Worm (Caenorhabditis elegans) whole organism, L1 larva: Measurements from ENCODE around the gene T13C5.6.

ENCODE experiments used
- ces-1 ChIP-seq: fragments of 150-350 bp; optimal IDR thresholded peaks from 2 replicates; lab custom pipeline; 2014; ENCODE audit warnings: missing biosample characterization, missing genetic modification reagents, missing genetic modification characterization
- efl-1 ChIP-seq, 4 experiments: fragments of 150-350 bp; optimal IDR thresholded peaks in 3 of 4; peaks in 1 of 4; 1 replicate in 1 of 4; 2 replicates in 3 of 4; lab custom pipeline; 2014; ENCODE audit warnings: missing biosample characterization in 2 of 4, missing genetic modification characterization in 2 of 4, missing genetic modification reagents in 2 of 4
- elt-2 ChIP-seq: sonication (generic microtip); optimal IDR thresholded peaks from 2 replicates; lab custom pipeline; 2016; ENCODE audit warnings: missing genetic modification characterization, mild to moderate bottlenecking, inconsistent platforms, missing compliant biosample characterization, missing genetic modification reagents

Gene T13C5.6

DNA sequence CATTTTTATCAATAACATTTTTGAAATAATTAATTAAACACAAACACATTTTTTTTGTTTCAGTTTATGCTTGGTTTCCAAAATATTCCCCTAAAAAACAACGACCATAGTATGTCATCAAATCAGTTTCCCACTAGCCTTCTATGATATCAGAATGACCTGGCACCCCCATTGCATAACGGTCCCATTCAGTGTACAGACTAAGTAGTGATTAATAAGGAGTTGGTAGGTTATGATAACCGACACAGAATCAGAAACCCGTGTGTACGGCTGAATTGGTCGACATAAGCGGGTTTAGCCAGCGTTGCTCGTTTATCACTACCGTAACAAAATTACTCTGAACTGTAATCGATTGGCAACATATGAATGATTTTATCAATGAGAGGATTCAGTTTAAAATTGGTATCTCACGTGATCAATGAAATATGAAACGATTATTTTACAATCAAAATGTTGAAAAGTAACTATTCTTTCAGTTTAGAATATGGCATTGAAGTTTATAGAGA lies 50.0 kb downstream of the T13C5.6 start:
- no peak for TF ChIP-seq ces-1 (GFP tag; lab: Kevin White, UChicago)
- peak; percentile 58 for TF ChIP-seq elt-2 (tag; lab: Kevin White, UChicago)
- TF ChIP-seq efl-1 (optimal IDR thresholded peaks at IDR 0.05; lab: Kevin White, UChicago) = no peak
- peak in 1 of 2 experiments; percentile 66 for TF ChIP-seq efl-1 (GFP tag; optimal IDR thresholded peaks at IDR 0.05 in 1 of 2; lab: Kevin White, UChicago)
